Fruit fly (Drosophila melanogaster): ENCODE results near the gene step.

step gene

DNA sequence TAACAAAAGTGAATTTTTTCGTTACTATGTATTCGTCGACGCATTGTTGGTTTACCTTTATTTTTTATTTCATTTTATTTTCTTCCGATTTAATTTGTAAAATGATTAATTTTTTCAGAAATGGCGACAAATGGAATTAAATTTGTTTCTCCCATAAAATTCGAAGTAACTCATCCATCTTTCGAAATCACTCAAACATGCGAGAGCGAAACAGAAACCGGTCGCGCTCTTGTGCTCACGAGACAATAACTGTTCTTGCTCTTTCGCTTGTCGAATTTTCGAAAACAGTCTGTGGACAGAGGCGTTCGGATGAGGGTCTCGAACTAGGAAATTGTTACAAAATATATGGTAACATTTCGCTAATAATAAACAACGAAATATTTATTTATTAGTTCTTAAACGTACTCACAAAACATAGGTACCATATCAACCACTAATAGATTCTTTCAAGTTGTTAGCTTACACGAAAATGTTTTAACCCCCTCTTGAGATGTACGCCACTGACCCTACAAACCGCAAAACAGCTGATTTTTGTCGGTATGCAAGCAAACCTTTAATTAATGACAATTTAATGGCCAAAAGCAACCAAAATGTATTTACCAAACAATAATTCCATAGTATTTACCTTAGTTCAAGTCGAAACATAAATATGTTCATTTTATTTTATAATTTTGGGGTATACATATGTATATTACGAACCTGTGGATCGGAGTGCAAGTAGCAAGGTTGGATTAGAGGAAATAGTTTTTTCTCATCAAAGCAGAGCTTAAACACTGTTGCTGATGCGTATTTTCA lies 37.5 kb upstream of the step start (continued):
- TF ChIP-seq CG3919 (GFP tag; optimal IDR thresholded peaks at IDR 0.05) = peak; percentile 98
- TF ChIP-seq CG34406 (GFP tag; optimal IDR thresholded peaks at IDR 0.05) = peak; percentile 96
- peak; percentile 99 for TF ChIP-seq svp (GFP tag)
- TF ChIP-seq ss (GFP tag; optimal IDR thresholded peaks at IDR 0.05) = peak; percentile 94 to 97
- TF ChIP-seq Met (GFP tag; optimal IDR thresholded peaks at IDR 0.05) = peak; percentile 98
- peak; percentile 96 for TF ChIP-seq Gug (GFP tag; IDR thresholded peaks at IDR 0.05)
- peak; percentile 95 for TF ChIP-seq Lpt (GFP tag; optimal IDR thresholded peaks at IDR 0.05)
- TF ChIP-seq fd85E (GFP tag; optimal IDR thresholded peaks at IDR 0.05) = peak; percentile 91
- TF ChIP-seq acj6 (GFP tag; optimal IDR thresholded peaks at IDR 0.05) = peak; percentile 98
- peak; percentile 92 for TF ChIP-seq CG6276 (GFP tag; optimal IDR thresholded peaks at IDR 0.05)

DNA sequence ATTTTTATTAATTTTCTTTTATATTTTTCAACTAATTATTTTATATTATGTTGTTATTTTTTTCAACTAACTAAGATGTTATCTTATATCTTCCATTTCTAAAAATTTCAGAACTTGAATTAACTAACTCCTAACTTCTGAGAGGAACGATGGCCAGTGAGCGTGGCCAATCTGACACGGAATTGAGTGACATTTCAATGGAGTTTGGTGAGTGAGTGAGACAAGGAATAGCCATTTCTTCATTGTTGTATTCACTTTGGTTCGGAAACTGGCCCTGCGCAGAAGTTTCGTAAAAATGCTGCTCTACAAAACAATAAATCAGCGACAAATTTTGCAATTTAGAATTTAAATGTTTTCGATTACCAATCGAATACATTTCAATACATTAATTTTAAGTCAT lies 35.6 kb upstream of the step start:
- no peak for TF ChIP-seq Smox (GFP tag; optimal IDR thresholded peaks at IDR 0.05)
- TF ChIP-seq Sox102F (GFP tag; optimal IDR thresholded peaks at IDR 0.05) = no peak
- no peak for TF ChIP-seq CG9139 (GFP tag; optimal IDR thresholded peaks at IDR 0.05)
- no peak for TF ChIP-seq Eip93F (GFP tag; optimal IDR thresholded peaks at IDR 0.05)
- TF ChIP-seq CG6276 (GFP tag; optimal IDR thresholded peaks at IDR 0.05) = no peak
- no peak for TF ChIP-seq CG32006 (GFP tag; optimal IDR thresholded peaks at IDR 0.05)
- TF ChIP-seq net (GFP tag; optimal IDR thresholded peaks at IDR 0.05) = no peak
- no peak for TF ChIP-seq Lpt (GFP tag; optimal IDR thresholded peaks at IDR 0.05)
- TF ChIP-seq esn (GFP tag; optimal IDR thresholded peaks at IDR 0.05) = no peak
- TF ChIP-seq OdsH (GFP tag; optimal IDR thresholded peaks at IDR 0.05) = no peak
- TF ChIP-seq fd85E (GFP tag; optimal IDR thresholded peaks at IDR 0.05) = no peak
- no peak for TF ChIP-seq vri (GFP tag; optimal IDR thresholded peaks at IDR 0.05)
- TF ChIP-seq CG6854 (GFP tag; optimal IDR thresholded peaks at IDR 0.05) = no peak

DNA sequence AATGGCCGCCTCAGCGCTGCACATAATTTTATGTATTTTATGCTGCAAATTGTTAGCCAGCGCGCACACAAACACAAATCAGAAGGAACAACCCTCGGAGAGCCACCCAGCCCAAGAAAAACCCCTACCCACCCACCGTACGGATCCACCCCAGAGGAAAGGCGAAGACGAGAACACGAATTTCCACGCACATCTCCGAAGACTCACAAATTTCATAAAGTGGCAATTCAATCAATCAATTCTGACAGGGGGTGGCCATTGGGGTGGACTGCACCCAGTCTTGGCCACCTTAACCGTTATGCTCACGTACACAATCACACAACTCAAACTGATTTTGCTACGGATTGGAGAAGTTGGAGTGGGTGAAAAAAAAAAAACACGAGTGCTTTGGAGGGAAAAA lies 34.7 kb upstream of the step start:
- TF ChIP-seq CG11294 (GFP tag; IDR thresholded peaks at IDR 0.05) (no peak), CG8319 (GFP tag; optimal IDR thresholded peaks at IDR 0.05) (no peak), lz (GFP tag; optimal IDR thresholded peaks at IDR 0.05) (no peak), CG31627 (GFP tag; optimal IDR thresholded peaks at IDR 0.05) (no peak), fd59A (GFP tag; optimal IDR thresholded peaks at IDR 0.05) (no peak), cyc (GFP tag; optimal IDR thresholded peaks at IDR 0.05) (no peak), dac (GFP tag; optimal IDR thresholded peaks at IDR 0.05) (no peak), acj6 (GFP tag; optimal IDR thresholded peaks at IDR 0.05) (no peak), CG15336 (GFP tag; IDR thresholded peaks at IDR 0.05) (no peak), svp (GFP tag) (no peak), spab (GFP tag; optimal IDR thresholded peaks at IDR 0.05) (no peak), Gug (GFP tag; IDR thresholded peaks at IDR 0.05) (no peak), Sox14 (GFP tag; optimal IDR thresholded peaks at IDR 0.05) (no peak), fd85E (GFP tag; optimal IDR thresholded peaks at IDR 0.05) (no peak), Hr38 (GFP tag; optimal IDR thresholded peaks at IDR 0.05) (no peak), CG16779 (tag; optimal IDR thresholded peaks at IDR 0.05) (no peak), CG3032 (tag; optimal IDR thresholded peaks at IDR 0.05) (no peak), CG6808 (GFP tag; optimal IDR thresholded peaks at IDR 0.05) (no peak), Met (GFP tag; optimal IDR thresholded peaks at IDR 0.05) (no peak)

DNA sequence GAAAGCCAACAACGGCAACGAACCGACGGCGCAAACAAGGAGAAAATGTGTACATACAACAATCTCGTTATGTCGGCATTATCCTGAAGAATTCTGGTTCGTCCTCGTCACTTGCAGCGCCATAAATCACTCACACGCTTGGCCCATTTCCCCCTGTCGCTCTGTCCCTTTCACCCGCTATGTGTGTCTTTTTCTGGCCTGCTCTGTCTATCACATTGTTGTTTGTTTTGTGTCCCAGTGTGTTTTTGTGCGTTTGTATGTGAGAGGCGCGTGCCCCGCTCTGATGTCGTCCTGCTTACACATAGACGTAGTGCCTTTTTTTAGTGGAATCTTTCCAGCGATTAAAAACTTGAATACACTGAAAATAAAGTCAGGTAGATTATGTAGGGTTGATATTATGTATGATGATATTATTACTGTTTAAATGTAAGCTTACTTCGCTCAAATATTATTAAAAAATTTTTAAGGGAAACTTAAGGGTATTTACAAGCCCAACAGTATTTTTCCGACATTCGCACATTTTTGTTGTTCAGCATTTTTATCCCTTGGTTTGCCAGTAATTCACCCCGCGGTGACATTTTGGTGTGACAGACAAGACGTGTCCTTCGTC lies 32.3 kb upstream of the step start:
- TF ChIP-seq fkh (GFP tag; optimal IDR thresholded peaks at IDR 0.05) (peak; percentile 58), Lpt (GFP tag; optimal IDR thresholded peaks at IDR 0.05) (no peak), CG9139 (GFP tag; optimal IDR thresholded peaks at IDR 0.05) (no peak), Eip78C (GFP tag) (peak; percentile 55), Blimp-1 (GFP tag; optimal IDR thresholded peaks at IDR 0.05) (no peak), Sox14 (GFP tag; optimal IDR thresholded peaks at IDR 0.05) (no peak), Hr38 (GFP tag; optimal IDR thresholded peaks at IDR 0.05) (no peak), Sox15 (GFP tag; optimal IDR thresholded peaks at IDR 0.05) (no peak), CG8319 (GFP tag; optimal IDR thresholded peaks at IDR 0.05) (no peak), CG11762 (GFP tag; optimal IDR thresholded peaks at IDR 0.05; ENCODE audit: insufficient read depth) (no peak), CG6808 (GFP tag; optimal IDR thresholded peaks at IDR 0.05) (no peak), vri (GFP tag; optimal IDR thresholded peaks at IDR 0.05) (no peak), CG8119 (GFP tag; IDR thresholded peaks at IDR 0.05) (no peak), Met (GFP tag; optimal IDR thresholded peaks at IDR 0.05) (no peak), achi (GFP tag; optimal IDR thresholded peaks at IDR 0.05) (no peak), Eip93F (GFP tag; optimal IDR thresholded peaks at IDR 0.05) (no peak)

Data from whole organism, prepupa.